Worm (Caenorhabditis elegans) whole organism, young adult: Measurements from ENCODE around the gene peb-1.

ENCODE experiments used
- B0019.2 ChIP-seq: fragments of 200-800 bp; sonication (Bioruptor generic); conservative IDR thresholded peaks from 2 replicates; pipeline ENCODE4 v1.3.6; 2022; ENCODE audit warnings: missing genetic modification reagents, missing genetic modification characterization, missing compliant biosample characterization
- B0035.1 ChIP-seq: sonication (generic microtip); optimal IDR thresholded peaks from 2 replicates; lab custom pipeline; 2016; ENCODE audit warnings: missing genetic modification characterization, mild to moderate bottlenecking, missing compliant biosample characterization, missing genotype, missing genetic modification reagents
- F33H1.4 ChIP-seq: fragments of 200-800 bp; sonication (Bioruptor generic); IDR thresholded peaks from 2 replicates; pipeline ENCODE4 v1.3.6; 2022; ENCODE audit warnings: missing genetic modification reagents, missing genetic modification characterization, missing compliant biosample characterization
- F37B4.10 ChIP-seq: fragments of 200-800 bp; sonication (Bioruptor generic); IDR thresholded peaks from 2 replicates; pipeline ENCODE4 v1.3.6; 2022; ENCODE audit warnings: missing genetic modification characterization, missing compliant biosample characterization
- F39B2.1 ChIP-seq: fragments of 200-800 bp; sonication (Bioruptor generic); IDR thresholded peaks from 2 replicates; pipeline ENCODE4 v1.3.6; 2022; ENCODE audit warnings: missing genetic modification reagents, missing genetic modification characterization, missing compliant biosample characterization
- F52B5.7 ChIP-seq: sonication (generic microtip); optimal IDR thresholded peaks from 2 replicates; lab custom pipeline; 2016; ENCODE audit warnings: mild to moderate bottlenecking, missing genetic modification characterization, missing compliant biosample characterization
- F57C9.4 ChIP-seq: sonication (generic microtip); optimal IDR thresholded peaks from 2 replicates; lab custom pipeline; 2017; ENCODE audit warnings: mild to moderate bottlenecking, missing genetic modification characterization, missing compliant biosample characterization
- T07F8.4 ChIP-seq: sonication (generic microtip); optimal IDR thresholded peaks from 2 replicates; lab custom pipeline; 2016; ENCODE audit warnings: mild to moderate bottlenecking, missing genetic modification characterization, moderate library complexity, missing compliant biosample characterization
- Y53F4B.3 ChIP-seq: fragments of 200-800 bp; sonication (Bioruptor generic); IDR thresholded peaks from 2 replicates; pipeline ENCODE4 v1.3.6; 2022; ENCODE audit warnings: missing genetic modification reagents, missing genetic modification characterization, missing compliant biosample characterization
- Y53G8AR.9 ChIP-seq: fragments of 200-800 bp; sonication (Bioruptor generic); conservative IDR thresholded peaks from 2 replicates; pipeline ENCODE4 v1.3.6; 2022; ENCODE audit warnings: missing genetic modification reagents, missing genetic modification characterization, missing compliant biosample characterization
- aptf-2 ChIP-seq: fragments of 200-800 bp; sonication (Bioruptor generic); conservative IDR thresholded peaks from 2 replicates; pipeline ENCODE4 v1.3.6; 2022; ENCODE audit warnings: missing genetic modification reagents, missing genetic modification characterization, missing compliant biosample characterization
- attf-5 ChIP-seq: fragments of 200-800 bp; sonication (Bioruptor generic); optimal IDR thresholded peaks from 2 replicates; lab custom pipeline; 2018; ENCODE audit warnings: mild to moderate bottlenecking, missing genetic modification characterization, missing compliant biosample characterization
- bed-1 ChIP-seq: fragments of 200-800 bp; sonication (Bioruptor generic); IDR thresholded peaks from 2 replicates; pipeline ENCODE4 v1.3.6; 2022; ENCODE audit warnings: missing genetic modification reagents, missing genetic modification characterization, missing compliant biosample characterization
- cebp-2 ChIP-seq: fragments of 200-800 bp; sonication (Bioruptor generic); IDR thresholded peaks from 2 replicates; pipeline ENCODE4 v1.3.6; 2022; ENCODE audit warnings: missing genetic modification characterization, missing compliant biosample characterization
- ceh-100 ChIP-seq: fragments of 200-800 bp; sonication (Bioruptor generic); IDR thresholded peaks from 2 replicates; pipeline ENCODE4 v1.3.6; 2022; ENCODE audit warnings: missing genetic modification reagents, missing genetic modification characterization, missing compliant biosample characterization
- ceh-27 ChIP-seq: fragments of 200-800 bp; sonication (Bioruptor generic); optimal IDR thresholded peaks from 2 replicates; lab custom pipeline; 2018; ENCODE audit warnings: mild to moderate bottlenecking, missing genetic modification characterization, moderate library complexity, missing compliant biosample characterization
- ceh-79 ChIP-seq: sonication (generic microtip); optimal IDR thresholded peaks from 2 replicates; lab custom pipeline; 2017; ENCODE audit warnings: mild to moderate bottlenecking, missing genetic modification characterization, missing compliant biosample characterization
- chd-7 ChIP-seq: sonication (generic microtip); optimal IDR thresholded peaks from 2 replicates; lab custom pipeline; 2016; ENCODE audit warnings: mild to moderate bottlenecking, missing genetic modification characterization, moderate library complexity, missing compliant biosample characterization
- dpl-1 ChIP-seq: fragments of 150-350 bp; optimal IDR thresholded peaks from 2 replicates; lab custom pipeline; 2014; ENCODE audit warnings: missing biosample characterization, missing genetic modification reagents, missing genetic modification characterization
- egl-18 ChIP-seq: fragments of 200-800 bp; sonication (Bioruptor generic); IDR thresholded peaks from 2 replicates; pipeline ENCODE4 v1.3.6; 2022; ENCODE audit warnings: missing genetic modification reagents, missing genetic modification characterization, missing compliant biosample characterization
- egl-44 ChIP-seq: fragments of 200-800 bp; sonication (Bioruptor generic); IDR thresholded peaks from 2 replicates; pipeline ENCODE4 v1.3.6; 2022; ENCODE audit warnings: missing genetic modification reagents, missing genetic modification characterization, missing compliant biosample characterization
- ekl-4 ChIP-seq: fragments of 200-800 bp; sonication (Bioruptor generic); IDR thresholded peaks from 2 replicates; pipeline ENCODE4 v1.3.6; 2022; ENCODE audit warnings: missing genetic modification reagents, missing genetic modification characterization, missing compliant biosample characterization
- ets-4 ChIP-seq: fragments of 200-800 bp; sonication (Bioruptor generic); optimal IDR thresholded peaks from 2 replicates; lab custom pipeline; 2018; ENCODE audit warnings: mild to moderate bottlenecking, missing genetic modification characterization, missing compliant biosample characterization
- fkh-3 ChIP-seq: sonication (generic microtip); optimal IDR thresholded peaks from 2 replicates; lab custom pipeline; 2016; ENCODE audit warnings: mild to moderate bottlenecking, missing genetic modification characterization, missing compliant biosample characterization
- hlh-26 ChIP-seq: fragments of 200-800 bp; sonication (Bioruptor generic); conservative IDR thresholded peaks from 2 replicates; pipeline ENCODE4 v1.3.6; 2022; ENCODE audit warnings: missing genetic modification reagents, missing genetic modification characterization, missing compliant biosample characterization
- lag-1 ChIP-seq: fragments of 200-800 bp; sonication (Bioruptor generic); IDR thresholded peaks from 2 replicates; pipeline ENCODE4 v1.3.6; 2022; ENCODE audit warnings: missing genetic modification reagents, missing genetic modification characterization, missing compliant biosample characterization
- let-607 ChIP-seq, 2 experiments: fragments of 200-800 bp in 1 of 2; sonication (Bioruptor generic) in 1 of 2; sonication (generic microtip) in 1 of 2; optimal IDR thresholded peaks; 2 replicates each; lab custom pipeline; 2016 to 2018; ENCODE audit warnings: mild to moderate bottlenecking in 2 of 2, missing compliant biosample characterization in 2 of 2, missing genetic modification characterization in 2 of 2, moderate library complexity in 2 of 2, missing genotype in 1 of 2
- lin-54 ChIP-seq: fragments of 200-800 bp; sonication (Bioruptor generic); optimal IDR thresholded peaks from 2 replicates; lab custom pipeline; 2018; ENCODE audit warnings: mild to moderate bottlenecking, missing genetic modification characterization, missing compliant biosample characterization
- mes-4 ChIP-seq: sonication (generic microtip); optimal IDR thresholded peaks from 2 replicates; lab custom pipeline; 2016; ENCODE audit warnings: missing genotype, missing genetic modification characterization, missing compliant biosample characterization
- nfya-1 ChIP-seq: sonication (generic microtip); optimal IDR thresholded peaks from 2 replicates; lab custom pipeline; 2017; ENCODE audit warnings: antibody characterized with exemption, missing compliant biosample characterization, missing genetic modification characterization, borderline replicate concordance; ENCODE audit not compliant: insufficient read depth
- nfya-2 ChIP-seq: fragments of 200-800 bp; sonication (Bioruptor generic); IDR thresholded peaks from 2 replicates; pipeline ENCODE4 v1.3.6; 2022; ENCODE audit warnings: missing genetic modification reagents, missing genetic modification characterization, missing compliant biosample characterization
- nhr-27 ChIP-seq: fragments of 200-800 bp; sonication (Bioruptor generic); optimal IDR thresholded peaks from 2 replicates; lab custom pipeline; 2018; ENCODE audit warnings: mild to moderate bottlenecking, missing genetic modification characterization, moderate library complexity, missing compliant biosample characterization
- nhr-80 ChIP-seq: sonication (generic microtip); optimal IDR thresholded peaks from 2 replicates; lab custom pipeline; 2016; ENCODE audit warnings: missing genetic modification characterization, missing compliant biosample characterization
- nhr-90 ChIP-seq: sonication (generic microtip); optimal IDR thresholded peaks from 2 replicates; lab custom pipeline; 2016; ENCODE audit warnings: missing genotype, mild to moderate bottlenecking, missing genetic modification characterization, missing compliant biosample characterization
- rcor-1 ChIP-seq: fragments of 200-800 bp; sonication (Bioruptor generic); IDR thresholded peaks from 2 replicates; pipeline ENCODE4 v1.3.6; 2022; ENCODE audit warnings: missing genetic modification reagents, missing genetic modification characterization, missing compliant biosample characterization
- rec-8 ChIP-seq, 2 experiments: sonication (generic microtip); optimal IDR thresholded peaks; 2 replicates each; lab custom pipeline; 2016; ENCODE audit warnings: mild to moderate bottlenecking in 2 of 2, missing genetic modification characterization in 2 of 2, missing genetic modification reagents in 2 of 2, missing genotype in 2 of 2, missing biosample characterization in 1 of 2, missing compliant biosample characterization in 1 of 2, moderate library complexity in 1 of 2
- snpc-3.4 ChIP-seq: sonication (generic microtip); optimal IDR thresholded peaks from 2 replicates; lab custom pipeline; 2017; ENCODE audit warnings: missing genetic modification characterization, mild to moderate bottlenecking, missing compliant biosample characterization, antibody characterized with exemption, moderate library complexity, missing genotype, missing genetic modification reagents
- tbp1 ChIP-seq: fragments of 200-800 bp; sonication (Bioruptor generic); optimal IDR thresholded peaks from 2 replicates; lab custom pipeline; 2018; ENCODE audit warnings: mild to moderate bottlenecking, missing genetic modification characterization, missing compliant biosample characterization
- unc-62 ChIP-seq: fragments of 150-350 bp; optimal IDR thresholded peaks from 2 replicates; lab custom pipeline; 2014; ENCODE audit warnings: missing biosample characterization, missing genetic modification reagents, missing genetic modification characterization
- zfh-2 ChIP-seq: fragments of 200-800 bp; sonication (Bioruptor generic); conservative IDR thresholded peaks from 2 replicates; pipeline ENCODE4 v1.3.6; 2022; ENCODE audit warnings: missing genetic modification reagents, missing genetic modification characterization, missing compliant biosample characterization
- zim-3 ChIP-seq: sonication (generic microtip); optimal IDR thresholded peaks from 2 replicates; lab custom pipeline; 2017; ENCODE audit warnings: mild to moderate bottlenecking, missing genetic modification characterization, moderate library complexity, missing compliant biosample characterization
- ztf-26 ChIP-seq: sonication (generic microtip); optimal IDR thresholded peaks from 2 replicates; lab custom pipeline; 2017; ENCODE audit warnings: missing genetic modification characterization, missing compliant biosample characterization

Gene peb-1

ce11 chrX:2226875-2227355 lies 16.1 kb downstream of the peb-1 start (continued):
- TF ChIP-seq hlh-26 (GFP tag; lab: Robert Waterston, UW), result no peak
- peak; percentile 38; the same call in 1 of the 2 replicates for TF ChIP-seq zfh-2 (GFP tag; lab: Robert Waterston, UW)
- peak; percentile 26; the same call in 1 of the 2 replicates for TF ChIP-seq ceh-100 (GFP tag; lab: Robert Waterston, UW)
- peak; percentile 57; the same call in 1 of the 2 replicates for TF ChIP-seq aptf-2 (GFP tag; lab: Robert Waterston, UW)
- TF ChIP-seq zim-3 (tag; lab: Kevin White, UChicago), result peak; percentile 40
- TF ChIP-seq egl-18 (GFP tag; lab: Robert Waterston, UW), result 0 out of 2 replicates have a peak, but pooled peaks have one; percentile 60
- TF ChIP-seq F57C9.4 (tag; lab: Kevin White, UChicago), result peak; percentile 21
- TF ChIP-seq mes-4 (tag; lab: Kevin White, UChicago), result peak; percentile 84
- 0 out of 2 replicates have a peak, but pooled peaks have one; percentile 31 for TF ChIP-seq Y53G8AR.9
- 0 out of 2 replicates have a peak, but pooled peaks have one; percentile 48 for TF ChIP-seq ekl-4 (GFP tag; lab: Robert Waterston, UW)
- peak; percentile 72 for TF ChIP-seq ztf-26 (tag; lab: Kevin White, UChicago)
- TF ChIP-seq ceh-79 (tag; lab: Kevin White, UChicago), result no peak
- TF ChIP-seq F52B5.7 (tag; lab: Kevin White, UChicago), result peak; percentile 87
- TF ChIP-seq dpl-1 (GFP tag; lab: Kevin White, UChicago), result no peak
- TF ChIP-seq Y53F4B.3 (GFP tag; lab: Robert Waterston, UW), result no peak
- TF ChIP-seq rec-8 (tag; optimal IDR thresholded peaks at IDR 0.05; lab: Kevin White, UChicago), result peak; percentile 67 to 83
- no peak for TF ChIP-seq B0019.2
- TF ChIP-seq F33H1.4, result 0 out of 2 replicates have a peak, but pooled peaks have one; percentile 14
- TF ChIP-seq lag-1 (GFP tag; lab: Robert Waterston, UW), result no peak
- TF ChIP-seq F39B2.1 (GFP tag; lab: Robert Waterston, UW), result no peak
- peak; percentile 18 for TF ChIP-seq nhr-80 (tag; lab: Kevin White, UChicago)
- peak; percentile 53 for TF ChIP-seq B0035.1 (tag; lab: Kevin White, UChicago)
- TF ChIP-seq T07F8.4 (tag; lab: Kevin White, UChicago), result peak; percentile 55
- no peak for TF ChIP-seq nhr-27 (tag; lab: Kevin White, UChicago)
- peak; percentile 64 for TF ChIP-seq attf-5 (GFP tag; lab: Kevin White, UChicago)
- no peak for TF ChIP-seq nfya-1 (tag; lab: Kevin White, UChicago)
- TF ChIP-seq nhr-90 (tag; lab: Kevin White, UChicago), result peak; percentile 87
- 0 out of 2 replicates have a peak, but pooled peaks have one; percentile 31 for TF ChIP-seq bed-1
- TF ChIP-seq snpc-3.4, result peak; percentile 60
- TF ChIP-seq, all 124 proteins: peak for 85

DNA sequence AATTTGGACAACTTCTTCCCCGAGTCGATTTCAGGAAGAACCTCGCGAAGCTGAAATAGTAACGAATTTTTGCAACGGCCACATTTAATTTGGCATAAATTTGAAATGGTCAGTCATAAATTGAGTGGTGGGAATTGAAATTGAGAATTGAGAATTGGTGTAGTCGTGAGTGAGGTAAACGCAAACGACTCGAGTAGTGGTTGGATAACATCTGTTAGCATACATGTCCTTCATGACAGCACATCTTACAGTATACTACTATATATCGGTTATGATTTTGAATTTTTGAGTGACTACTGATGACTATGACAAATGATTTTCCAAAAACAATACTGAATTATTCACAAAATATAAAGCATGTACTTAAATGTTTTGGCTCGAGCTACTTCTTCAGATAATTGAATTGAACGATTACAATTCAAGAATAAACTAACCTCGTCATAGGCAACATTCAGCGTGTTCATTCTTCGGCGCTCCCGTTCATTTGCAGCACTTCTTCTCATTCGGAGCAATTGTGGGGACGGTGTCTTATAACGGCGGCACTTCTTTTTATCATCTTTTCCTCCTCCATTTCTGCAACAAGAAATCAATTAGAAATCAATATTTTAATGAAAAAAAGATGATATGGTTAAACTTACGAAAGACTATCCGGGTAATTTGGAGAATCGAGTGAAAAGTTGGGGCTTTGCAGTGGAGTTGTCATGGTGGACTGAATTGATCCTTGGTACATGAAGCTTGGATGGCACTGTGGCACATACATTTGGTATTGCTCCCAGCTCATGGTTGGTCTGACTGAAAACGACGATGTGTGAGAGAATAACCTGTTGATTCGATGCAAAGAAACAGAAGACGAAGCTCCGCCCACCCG lies 18.7 kb downstream of the peb-1 start, which contains the start of gene lin-32:
TSS of gene lin-32 (minus strand) at position 818 of the 868 bp plus-strand sequence.
- no peak for TF ChIP-seq mes-4 (tag; lab: Kevin White, UChicago)
- no peak for TF ChIP-seq Y53F4B.3 (GFP tag; lab: Robert Waterston, UW)
- TF ChIP-seq ceh-27 (GFP tag; lab: Kevin White, UChicago), result no peak
- no peak for TF ChIP-seq nfya-2 (GFP tag; lab: Robert Waterston, UW)
- no peak for TF ChIP-seq rcor-1 (GFP tag; lab: Robert Waterston, UW)
- TF ChIP-seq nhr-80 (tag; lab: Kevin White, UChicago), result no peak
- TF ChIP-seq egl-44 (GFP tag; lab: Robert Waterston, UW), result no peak
- no peak for TF ChIP-seq let-607 (tag; optimal IDR thresholded peaks at IDR 0.05; lab: Kevin White, UChicago)
- no peak for TF ChIP-seq chd-7
- no peak for TF ChIP-seq unc-62 (GFP tag; lab: Kevin White, UChicago)
- TF ChIP-seq lin-54 (GFP tag; lab: Kevin White, UChicago), result no peak
- no peak for TF ChIP-seq ztf-26 (tag; lab: Kevin White, UChicago)
- TF ChIP-seq tbp1 (GFP tag; lab: Kevin White, UChicago), result no peak
- no peak for TF ChIP-seq fkh-3 (tag; lab: Kevin White, UChicago)
- TF ChIP-seq F37B4.10 (GFP tag; lab: Robert Waterston, UW), result no peak
- TF ChIP-seq ets-4 (GFP tag; lab: Kevin White, UChicago), result no peak
- no peak for TF ChIP-seq cebp-2 (GFP tag; lab: Robert Waterston, UW)
